Fruit fly (Drosophila melanogaster): ENCODE data around the gene GstD6.

Gene GstD6

dm6 chr3R:12406235-12407196 lies 29.6 kb downstream of the GstD6 start, which contains the start of gene CG5167 (continued):
- peak; percentile 38 for TF ChIP-seq BEAF-32 (GFP tag; optimal IDR thresholded peaks at IDR 0.05)
- TF ChIP-seq zen2 (GFP tag; IDR thresholded peaks at IDR 0.05; ENCODE audit: partially characterized antibody): no peak
- no peak for TF ChIP-seq CG12744 (GFP tag; optimal IDR thresholded peaks at IDR 0.05)
- peak; percentile 76 for TF ChIP-seq CG34376 (GFP tag; optimal IDR thresholded peaks at IDR 0.05)
- TF ChIP-seq BtbVII (GFP tag; optimal IDR thresholded peaks at IDR 0.05): peak; percentile 63
- no peak for TF ChIP-seq Hsf (GFP tag; optimal IDR thresholded peaks at IDR 0.05)
- TF ChIP-seq jigr1 (GFP tag; IDR thresholded peaks at IDR 0.05): no peak
- peak; percentile 63 for TF ChIP-seq CG13424 (tag; optimal IDR thresholded peaks at IDR 0.05)
- TF ChIP-seq CG10209 (GFP tag; optimal IDR thresholded peaks at IDR 0.05): no peak
- TF ChIP-seq CG4282 (GFP tag; optimal IDR thresholded peaks at IDR 0.05): peak; percentile 18
- TF ChIP-seq CG6791 (GFP tag; IDR thresholded peaks at IDR 0.05; ENCODE audit: partially characterized antibody): no peak
- TF ChIP-seq sqz (GFP tag; optimal IDR thresholded peaks at IDR 0.05): peak; percentile 2
- peak; percentile 23; the same call in 1 of the 2 replicates for TF ChIP-seq onecut (GFP tag; IDR thresholded peaks at IDR 0.05)
- TF ChIP-seq bbx (GFP tag; IDR thresholded peaks at IDR 0.05; ENCODE audit: partially characterized antibody): 0 out of 2 replicates have a peak, but pooled peaks have one; percentile 22
- TF ChIP-seq ci (GFP tag; IDR thresholded peaks at IDR 0.05): peak; percentile 43; the same call in 1 of the 3 replicates
- TF ChIP-seq CG8924 (tag; optimal IDR thresholded peaks at IDR 0.05): peak; percentile 63
- peak; percentile 7; the same call in 1 of the 2 replicates for TF ChIP-seq amos (GFP tag; IDR thresholded peaks at IDR 0.05; ENCODE audit: partially characterized antibody)
- TF ChIP-seq cad (GFP tag; optimal IDR thresholded peaks at IDR 0.05): no peak
- no peak for TF ChIP-seq gt (GFP tag; IDR thresholded peaks at IDR 0.05)
- peak in 1 of 2 experiments; percentile 49 for TF ChIP-seq dpn (GFP tag; optimal IDR thresholded peaks at IDR 0.05)
- TF ChIP-seq CG13624 (GFP tag; optimal IDR thresholded peaks at IDR 0.05): no peak
- TF ChIP-seq CG30403 (GFP tag; optimal IDR thresholded peaks at IDR 0.05): peak; percentile 34
- TF ChIP-seq B-H2 (GFP tag; optimal IDR thresholded peaks at IDR 0.05): no peak
- TF ChIP-seq nerfin-2 (GFP tag; IDR thresholded peaks at IDR 0.05; ENCODE audit: partially characterized antibody): peak; percentile 23; the same call in 1 of the 2 replicates
- peak; percentile 18 for TF ChIP-seq CG12942 (GFP tag; optimal IDR thresholded peaks at IDR 0.05)
- TF ChIP-seq CG17829 (tag; optimal IDR thresholded peaks at IDR 0.05): peak; percentile 54
- peak; percentile 7 for TF ChIP-seq nerfin-1 (tag; optimal IDR thresholded peaks at IDR 0.05)
- no peak for TF ChIP-seq Neu2 (GFP tag; optimal IDR thresholded peaks at IDR 0.05; ENCODE audit: borderline replicate concordance)
- TF ChIP-seq CoRest (tag; optimal IDR thresholded peaks at IDR 0.05): peak; percentile 45
- peak; percentile 23 for TF ChIP-seq CG17385 (GFP tag; optimal IDR thresholded peaks at IDR 0.05)
- TF ChIP-seq Lpt (GFP tag; optimal IDR thresholded peaks at IDR 0.05): no peak
- TF ChIP-seq Pdp1 (GFP tag; optimal IDR thresholded peaks at IDR 0.05): peak in 1 of 2 experiments; percentile 16
- TF ChIP-seq caup (GFP tag; optimal IDR thresholded peaks at IDR 0.05; ENCODE audit: severe bottlenecking): peak; percentile 6
- no peak for TF ChIP-seq tgo (GFP tag; IDR thresholded peaks at IDR 0.05)
- peak in 1 of 2 experiments; percentile 48 for TF ChIP-seq Hr51 (GFP tag; optimal IDR thresholded peaks at IDR 0.05)
- peak; percentile 64 for TF ChIP-seq CG10267 (tag; optimal IDR thresholded peaks at IDR 0.05)
- peak; percentile 70 for TF ChIP-seq unpg (GFP tag; optimal IDR thresholded peaks at IDR 0.05)
- peak; percentile 18 for TF ChIP-seq pho (GFP tag; optimal IDR thresholded peaks at IDR 0.05)
- TF ChIP-seq tin (GFP tag; optimal IDR thresholded peaks at IDR 0.05): peak; percentile 18
- no peak for TF ChIP-seq ab (GFP tag; optimal IDR thresholded peaks at IDR 0.05)
- no peak for TF ChIP-seq hkb (optimal IDR thresholded peaks at IDR 0.05)
- peak; percentile 59 for TF ChIP-seq hkb (GFP tag; IDR thresholded peaks at IDR 0.05)
- no peak for TF ChIP-seq CG10543 (GFP tag; optimal IDR thresholded peaks at IDR 0.05)
- peak; percentile 93 for TF ChIP-seq grn (GFP tag; optimal IDR thresholded peaks at IDR 0.05)
- no peak for TF ChIP-seq Dfd (GFP tag; optimal IDR thresholded peaks at IDR 0.05)
- TF ChIP-seq Meics (GFP tag; optimal IDR thresholded peaks at IDR 0.05): peak; percentile 38
- no peak for TF ChIP-seq CG5953 (GFP tag; IDR thresholded peaks at IDR 0.05)
